Worm (Caenorhabditis elegans) whole organism, L4 larva: ENCODE results near the gene ZK1067.4.

Experiments
- D1046.2 ChIP-seq: fragments of 200-800 bp; sonication (Bioruptor generic); IDR thresholded peaks from 2 replicates; pipeline ENCODE4 v1.3.6; 2022; ENCODE audit warnings: missing genetic modification characterization, missing compliant biosample characterization
- F37D6.2 ChIP-seq: sonication (generic microtip); optimal IDR thresholded peaks from 2 replicates; lab custom pipeline; 2016; ENCODE audit warnings: mild to moderate bottlenecking, missing genetic modification characterization, missing compliant biosample characterization
- T26A8.4 ChIP-seq: fragments of 200-800 bp; sonication (Bioruptor generic); IDR thresholded peaks from 2 replicates; pipeline ENCODE4 v1.3.6; 2022; ENCODE audit warnings: missing genetic modification characterization, missing compliant biosample characterization
- Y105C5A.15 ChIP-seq: fragments of 200-800 bp; sonication (Bioruptor generic); IDR thresholded peaks from 2 replicates; pipeline ENCODE4 v1.3.6; 2022; ENCODE audit warnings: missing genetic modification characterization, missing compliant biosample characterization
- Y5F2A.4 ChIP-seq: fragments of 200-800 bp; sonication (Bioruptor generic); optimal IDR thresholded peaks from 2 replicates; lab custom pipeline; 2018; ENCODE audit warnings: mild to moderate bottlenecking, missing genetic modification characterization, missing compliant biosample characterization
- Y75B8A.6 ChIP-seq: fragments of 200-800 bp; sonication (Bioruptor generic); IDR thresholded peaks from 2 replicates; pipeline ENCODE4 v1.3.6; 2022; ENCODE audit warnings: missing genetic modification reagents, missing genetic modification characterization, missing compliant biosample characterization
- attf-4 ChIP-seq: sonication (generic microtip); optimal IDR thresholded peaks from 3 replicates; lab custom pipeline; 2017; ENCODE audit warnings: missing biosample characterization, missing genetic modification characterization
- ceh-28 ChIP-seq: fragments of 150-350 bp; optimal IDR thresholded peaks from 2 replicates; lab custom pipeline; 2014; ENCODE audit warnings: missing biosample characterization, missing genetic modification reagents, missing genetic modification characterization
- ceh-62 ChIP-seq: sonication (generic microtip); optimal IDR thresholded peaks from 2 replicates; lab custom pipeline; 2017; ENCODE audit warnings: missing biosample characterization, missing genetic modification characterization
- ceh-82 ChIP-seq: sonication (generic microtip); optimal IDR thresholded peaks from 2 replicates; lab custom pipeline; 2017; ENCODE audit warnings: missing biosample characterization, missing genetic modification characterization
- daf-12 ChIP-seq: fragments of 150-350 bp; optimal IDR thresholded peaks from 2 replicates; lab custom pipeline; 2014; ENCODE audit warnings: missing biosample characterization, missing genetic modification reagents, missing genetic modification characterization
- daf-16 ChIP-seq, 3 experiments: sonication (generic microtip); optimal IDR thresholded peaks; 2 replicates each; lab custom pipeline; 2016 to 2017; ENCODE audit warnings: missing genetic modification characterization in 3 of 3, missing genetic modification reagents in 3 of 3, mild to moderate bottlenecking in 2 of 3, missing compliant biosample characterization in 2 of 3, missing biosample characterization in 1 of 3, moderate library complexity in 1 of 3
- daf-19 ChIP-seq: fragments of 200-800 bp; sonication (Bioruptor generic); conservative IDR thresholded peaks from 2 replicates; pipeline ENCODE4 v1.3.6; 2022; ENCODE audit warnings: missing genetic modification characterization, missing compliant biosample characterization
- daf-8 ChIP-seq: fragments of 200-800 bp; sonication (Bioruptor generic); IDR thresholded peaks from 2 replicates; pipeline ENCODE4 v1.3.6; 2022; ENCODE audit warnings: missing genetic modification characterization, missing compliant biosample characterization
- dmd-6 ChIP-seq: fragments of 200-800 bp; sonication (Bioruptor generic); IDR thresholded peaks from 2 replicates; pipeline ENCODE4 v1.3.6; 2022; ENCODE audit warnings: missing genetic modification reagents, missing genetic modification characterization, missing compliant biosample characterization
- dmd-8 ChIP-seq: fragments of 200-800 bp; sonication (Bioruptor generic); IDR thresholded peaks from 2 replicates; pipeline ENCODE4 v1.3.6; 2022; ENCODE audit warnings: missing genetic modification characterization, missing compliant biosample characterization
- dve-1 ChIP-seq: sonication (generic microtip); optimal IDR thresholded peaks from 2 replicates; lab custom pipeline; 2017; ENCODE audit warnings: antibody characterized with exemption, mild to moderate bottlenecking, missing genetic modification characterization, missing compliant biosample characterization; ENCODE audit not compliant: insufficient read depth
- egl-27 ChIP-seq: sonication (generic microtip); optimal IDR thresholded peaks from 3 replicates; lab custom pipeline; 2017; ENCODE audit warnings: missing biosample characterization, missing genetic modification reagents, missing genetic modification characterization
- fkh-10 ChIP-seq: fragments of 150-350 bp; optimal IDR thresholded peaks from 2 replicates; lab custom pipeline; 2014; ENCODE audit warnings: missing biosample characterization, missing genetic modification reagents, missing genetic modification characterization
- fos-1 ChIP-seq: fragments of 150-350 bp; optimal IDR thresholded peaks from 2 replicates; lab custom pipeline; 2014; ENCODE audit warnings: missing biosample characterization, missing genetic modification characterization
- hlh-11 ChIP-seq: fragments of 200-800 bp; sonication (Bioruptor generic); optimal IDR thresholded peaks from 2 replicates; lab custom pipeline; 2018; ENCODE audit warnings: mild to moderate bottlenecking, missing genetic modification characterization, missing compliant biosample characterization
- jun-1 ChIP-seq: fragments of 150-350 bp; optimal IDR thresholded peaks from 2 replicates; lab custom pipeline; 2014; ENCODE audit warnings: missing biosample characterization, missing genetic modification reagents, missing genetic modification characterization
- lin-13 ChIP-seq: fragments of 150-350 bp; optimal IDR thresholded peaks from 2 replicates; lab custom pipeline; 2014; ENCODE audit warnings: missing biosample characterization, missing genetic modification reagents, missing genetic modification characterization
- lin-29 ChIP-seq: fragments of 200-800 bp; sonication (Bioruptor generic); IDR thresholded peaks from 2 replicates; pipeline ENCODE4 v1.3.6; 2022; ENCODE audit warnings: missing genetic modification reagents, missing genetic modification characterization, missing compliant biosample characterization
- lir-3 ChIP-seq: sonication (generic microtip); optimal IDR thresholded peaks from 2 replicates; lab custom pipeline; 2016; ENCODE audit warnings: mild to moderate bottlenecking, missing genetic modification characterization, missing compliant biosample characterization
- lsy-2 ChIP-seq, 2 experiments: fragments of 150-350 bp in 1 of 2; sonication (generic microtip) in 1 of 2; optimal IDR thresholded peaks; 2 replicates each; lab custom pipeline; 2014 to 2017; ENCODE audit warnings: missing biosample characterization in 2 of 2, missing genetic modification characterization in 2 of 2
- madf-5 ChIP-seq, 2 experiments: fragments of 200-800 bp; sonication (Bioruptor generic); IDR thresholded peaks; 2 replicates each; pipeline ENCODE4 v1.3.6; 2022; ENCODE audit warnings: missing compliant biosample characterization in 2 of 2, missing genetic modification characterization in 2 of 2
- mxl-2 ChIP-seq: fragments of 200-800 bp; sonication (Bioruptor generic); conservative IDR thresholded peaks from 2 replicates; pipeline ENCODE4 v1.3.6; 2022; ENCODE audit warnings: missing genetic modification reagents, missing genetic modification characterization, missing compliant biosample characterization
- mxl-3 ChIP-seq: fragments of 200-800 bp; sonication (Bioruptor generic); optimal IDR thresholded peaks from 2 replicates; lab custom pipeline; 2018; ENCODE audit warnings: mild to moderate bottlenecking, missing genetic modification characterization, missing compliant biosample characterization
- nhr-25 ChIP-seq: sonication (generic microtip); optimal IDR thresholded peaks from 2 replicates; lab custom pipeline; 2017; ENCODE audit warnings: missing genetic modification characterization, mild to moderate bottlenecking, missing compliant biosample characterization, antibody characterized with exemption, moderate library complexity, borderline replicate concordance; ENCODE audit not compliant: insufficient read depth
- nhr-28 ChIP-seq: fragments of 150-350 bp; optimal IDR thresholded peaks from 2 replicates; lab custom pipeline; 2014; ENCODE audit warnings: missing biosample characterization, missing genetic modification characterization
- nhr-41 ChIP-seq: fragments of 200-800 bp; sonication (Bioruptor generic); IDR thresholded peaks from 2 replicates; pipeline ENCODE4 v1.3.6; 2022; ENCODE audit warnings: missing genetic modification reagents, missing genetic modification characterization, missing compliant biosample characterization
- nhr-76 ChIP-seq: fragments of 150-350 bp; optimal IDR thresholded peaks from 2 replicates; lab custom pipeline; 2014; ENCODE audit warnings: missing biosample characterization, missing genetic modification characterization
- nhr-77 ChIP-seq: fragments of 150-350 bp; optimal IDR thresholded peaks from 2 replicates; lab custom pipeline; 2014; ENCODE audit warnings: missing biosample characterization, missing genetic modification characterization
- saeg-2 ChIP-seq: fragments of 200-800 bp; sonication (Bioruptor generic); IDR thresholded peaks from 2 replicates; pipeline ENCODE4 v1.3.6; 2022; ENCODE audit warnings: missing genetic modification reagents, missing genetic modification characterization, missing compliant biosample characterization
- snpc-1.2 ChIP-seq: fragments of 200-800 bp; sonication (Bioruptor generic); IDR thresholded peaks from 2 replicates; pipeline ENCODE4 v1.3.6; 2022; ENCODE audit warnings: missing genetic modification reagents, missing genetic modification characterization, missing compliant biosample characterization
- snpc-4 ChIP-seq: fragments of 150-350 bp; optimal IDR thresholded peaks from 2 replicates; lab custom pipeline; 2014; ENCODE audit warnings: missing biosample characterization, missing genetic modification characterization
- unc-62 ChIP-seq, 3 experiments: fragments of 150-350 bp in 1 of 3; sonication (generic microtip); optimal IDR thresholded peaks in 2 of 3; peaks in 1 of 3; 1 replicate in 1 of 3; 2 replicates in 2 of 3; lab custom pipeline; 2014 to 2017; ENCODE audit warnings: missing biosample characterization in 3 of 3, missing genetic modification characterization in 3 of 3, missing genetic modification reagents in 3 of 3, missing genotype in 1 of 3
- zag-1 ChIP-seq: fragments of 150-350 bp; optimal IDR thresholded peaks from 2 replicates; lab custom pipeline; 2014; ENCODE audit warnings: missing biosample characterization, missing genetic modification characterization

The ZK1067.4 gene

DNA sequence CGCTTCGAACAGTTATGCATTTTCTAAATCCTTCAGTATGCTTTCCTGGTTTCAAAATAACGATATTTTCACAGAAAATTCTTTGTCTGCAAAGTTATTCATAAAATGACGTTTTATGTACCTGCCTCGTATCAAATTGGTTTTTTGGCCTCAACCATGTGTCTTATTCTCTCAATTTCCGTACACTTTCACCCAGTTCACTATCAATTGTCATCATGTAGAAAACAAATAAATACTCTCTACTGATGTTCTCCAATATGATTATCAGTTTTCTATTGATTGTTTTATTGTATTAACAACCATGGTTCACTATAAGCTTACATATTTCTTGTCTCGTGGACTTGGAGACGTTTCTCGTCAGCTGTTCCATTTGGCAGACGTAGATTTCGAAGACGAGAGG, 21.1 kb downstream of the ZK1067.4 start, which contains the start of gene gst-13 (continued):
- TF ChIP-seq dve-1 (tag; lab: Kevin White, UChicago) (peak; percentile 74), lir-3 (tag; lab: Kevin White, UChicago) (no peak), madf-5 (GFP tag; IDR thresholded peaks at IDR 0.05; lab: Robert Waterston, UW) (no peak), Y105C5A.15 (no peak), T26A8.4 (GFP tag; lab: Robert Waterston, UW) (no peak), daf-16 (GFP tag; optimal IDR thresholded peaks at IDR 0.05; lab: Kevin White, UChicago) (no peak), daf-16 (tag; optimal IDR thresholded peaks at IDR 0.05; lab: Kevin White, UChicago) (peak; percentile 84), nhr-41 (GFP tag; lab: Robert Waterston, UW) (no peak), unc-62 (GFP tag; optimal IDR thresholded peaks at IDR 0.05 in 1 of 2; lab: Kevin White, UChicago) (peak in 1 of 2 experiments; percentile 35), unc-62 (tag; optimal IDR thresholded peaks at IDR 0.05; lab: Kevin White, UChicago) (no peak), F37D6.2 (tag; lab: Kevin White, UChicago) (no peak), mxl-3 (GFP tag; lab: Kevin White, UChicago) (peak; percentile 86), saeg-2 (GFP tag; lab: Robert Waterston, UW) (no peak), attf-4 (tag; lab: Kevin White, UChicago) (no peak), hlh-11 (peak; percentile 85), snpc-1.2 (GFP tag; lab: Robert Waterston, UW) (no peak), snpc-4 (tag; lab: Kevin White, UChicago) (no peak), lin-29 (GFP tag; lab: Robert Waterston, UW) (no peak), dmd-6 (GFP tag; lab: Robert Waterston, UW) (peak; percentile 84), daf-12 (tag; lab: Kevin White, UChicago) (no peak), nhr-28 (tag; lab: Kevin White, UChicago) (peak; percentile 82), ceh-28 (tag; lab: Kevin White, UChicago) (no peak)

DNA sequence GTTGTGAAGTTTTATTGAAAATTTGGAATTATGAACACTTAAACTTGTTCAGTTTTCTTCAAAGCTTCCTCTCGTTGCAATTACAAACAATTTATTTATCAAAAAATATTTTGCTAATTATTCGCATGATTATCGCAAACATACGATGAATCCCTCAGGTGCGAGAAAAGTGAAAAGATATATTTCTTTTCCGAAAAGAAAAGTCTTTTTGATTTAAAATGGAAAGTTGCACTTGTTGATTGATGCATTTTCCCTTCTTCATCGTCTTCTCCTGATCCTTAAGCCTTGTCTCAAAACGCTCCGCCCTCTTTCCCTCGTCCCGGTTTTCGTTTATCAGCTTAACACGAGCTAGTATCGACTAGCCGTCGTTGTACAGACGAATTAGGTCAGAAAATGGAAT, 22.3 kb downstream of the ZK1067.4 start:
- TF ChIP-seq D1046.2 (GFP tag; lab: Robert Waterston, UW): no peak
- TF ChIP-seq F37D6.2 (tag; lab: Kevin White, UChicago): no peak
- no peak for TF ChIP-seq lsy-2 (tag; optimal IDR thresholded peaks at IDR 0.05; lab: Kevin White, UChicago)
- no peak for TF ChIP-seq daf-19 (GFP tag; lab: Robert Waterston, UW)
- no peak for TF ChIP-seq dve-1 (tag; lab: Kevin White, UChicago)
- TF ChIP-seq nhr-77 (tag; lab: Kevin White, UChicago): no peak
- no peak for TF ChIP-seq Y5F2A.4 (GFP tag; lab: Kevin White, UChicago)
- TF ChIP-seq ceh-82 (tag; lab: Kevin White, UChicago): no peak
- no peak for TF ChIP-seq lir-3 (tag; lab: Kevin White, UChicago)
- TF ChIP-seq mxl-2 (GFP tag; lab: Robert Waterston, UW): no peak
- no peak for TF ChIP-seq ceh-62 (tag; lab: Kevin White, UChicago)
- no peak for TF ChIP-seq nhr-28 (tag; lab: Kevin White, UChicago)

DNA sequence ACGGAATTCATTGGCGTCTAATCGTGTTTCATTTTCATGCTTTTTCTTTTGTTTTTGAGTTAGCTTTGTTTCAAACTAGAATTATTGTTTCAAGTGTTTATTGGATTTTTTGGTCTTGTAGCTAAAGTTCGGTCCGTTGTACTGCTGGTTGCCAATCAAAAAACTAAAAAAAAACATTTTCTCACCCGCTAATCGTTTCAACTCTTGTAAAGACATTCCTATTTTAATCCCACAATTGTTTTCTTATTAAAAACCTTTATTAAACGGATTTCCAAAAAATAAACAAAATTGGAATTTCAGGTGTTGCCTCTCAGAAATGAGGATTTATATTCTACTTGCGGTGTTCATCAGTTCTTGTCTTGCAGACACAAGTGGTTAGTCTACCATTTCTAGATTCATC, 22.7 kb downstream of the ZK1067.4 start, which contains the start of gene T26C5.2:
T26C5.2 (plus strand) TSS at position 301 of the 400 bp plus-strand sequence.
- TF ChIP-seq mxl-3 (GFP tag; lab: Kevin White, UChicago) (no peak), Y75B8A.6 (no peak), fos-1 (tag; lab: Kevin White, UChicago) (no peak), lin-13 (no peak), mxl-2 (GFP tag; lab: Robert Waterston, UW) (no peak), dmd-8 (GFP tag; lab: Robert Waterston, UW) (no peak), D1046.2 (GFP tag; lab: Robert Waterston, UW) (no peak), daf-8 (GFP tag; lab: Robert Waterston, UW) (no peak), zag-1 (no peak), egl-27 (no peak), nhr-77 (tag; lab: Kevin White, UChicago) (no peak), jun-1 (no peak), nhr-41 (GFP tag; lab: Robert Waterston, UW) (no peak), nhr-25 (tag; lab: Kevin White, UChicago) (no peak), nhr-76 (tag; lab: Kevin White, UChicago) (no peak), fkh-10 (GFP tag; lab: Kevin White, UChicago) (no peak)
- TF ChIP-seq, all 104 proteins: peak for 0
